Fruit fly (Drosophila melanogaster) whole organism, embryonic: Measurements from ENCODE around the gene CG17264.
A peak's percentile ranks its signal among the peaks of the same experiment; 100 is the strongest.

ENCODE experiments used
- CG10267 ChIP-seq: fragments of 200-800 bp; sonication (Bioruptor generic); optimal IDR thresholded peaks from 2 replicates; lab custom pipeline; 2018; ENCODE audit warnings: missing biosample characterization, mild to moderate bottlenecking, missing genetic modification characterization, moderate library complexity
- CG10959 ChIP-seq: fragments of 200-800 bp; sonication (Bioruptor generic); IDR thresholded peaks from 2 replicates; pipeline ENCODE4 v1.3.6; 2022; ENCODE audit warnings: missing biosample characterization, missing genetic modification characterization
- CG10979 ChIP-seq: fragments of 200-800 bp; sonication (Bioruptor generic); optimal IDR thresholded peaks from 2 replicates; lab custom pipeline; 2018; ENCODE audit warnings: missing biosample characterization, mild to moderate bottlenecking, missing genetic modification characterization, moderate library complexity
- CG12391 ChIP-seq: fragments of 200-800 bp; sonication (Bioruptor generic); optimal IDR thresholded peaks from 3 replicates; lab custom pipeline; 2018; ENCODE audit warnings: missing biosample characterization, mild to moderate bottlenecking, missing genetic modification characterization, moderate library complexity
- CG12769 ChIP-seq: fragments of 200-800 bp; sonication (Bioruptor generic); optimal IDR thresholded peaks from 2 replicates; lab custom pipeline; 2019; ENCODE audit warnings: missing biosample characterization, mild to moderate bottlenecking, missing genetic modification characterization, moderate library complexity
- CG13123 ChIP-seq: fragments of 200-800 bp; sonication (Bioruptor generic); optimal IDR thresholded peaks from 2 replicates; lab custom pipeline; 2016; ENCODE audit warnings: missing biosample characterization, missing genetic modification characterization
- CG14441 ChIP-seq: fragments of 200-800 bp; sonication (Bioruptor generic); IDR thresholded peaks from 2 replicates; pipeline ENCODE4 v1.3.6; 2022; ENCODE audit warnings: missing biosample characterization, missing genetic modification characterization
- CG14667 ChIP-seq: fragments of 200-800 bp; sonication (Bioruptor generic); IDR thresholded peaks from 2 replicates; pipeline ENCODE4 v1.3.6; 2022; ENCODE audit warnings: missing biosample characterization, missing genetic modification characterization
- CG15073 ChIP-seq: fragments of 200-800 bp; sonication (Bioruptor generic); optimal IDR thresholded peaks from 2 replicates; lab custom pipeline; 2016; ENCODE audit warnings: missing biosample characterization, missing genetic modification characterization
- CG1529 ChIP-seq: fragments of 200-800 bp; sonication (Bioruptor generic); optimal IDR thresholded peaks from 3 replicates; lab custom pipeline; 2018; ENCODE audit warnings: missing biosample characterization, missing genetic modification characterization
- CG1603 ChIP-seq: fragments of 200-800 bp; sonication (Bioruptor generic); optimal IDR thresholded peaks from 2 replicates; lab custom pipeline; 2019; ENCODE audit warnings: missing biosample characterization, mild to moderate bottlenecking, missing genetic modification characterization, moderate library complexity
- CG1647 ChIP-seq: fragments of 200-800 bp; sonication (Bioruptor generic); optimal IDR thresholded peaks from 3 replicates; lab custom pipeline; 2016; ENCODE audit warnings: missing biosample characterization, missing genetic modification characterization
- CG17328 ChIP-seq: fragments of 200-800 bp; sonication (Bioruptor generic); IDR thresholded peaks from 2 replicates; pipeline ENCODE4 v1.3.6; 2022; ENCODE audit warnings: missing biosample characterization, missing genetic modification characterization
- CG2116 ChIP-seq: fragments of 200-800 bp; sonication (Bioruptor generic); optimal IDR thresholded peaks from 3 replicates; lab custom pipeline; 2018; ENCODE audit warnings: missing biosample characterization, mild to moderate bottlenecking, missing genetic modification characterization
- CG31388 ChIP-seq: fragments of 200-800 bp; sonication (Bioruptor generic); optimal IDR thresholded peaks from 2 replicates; lab custom pipeline; 2016; ENCODE audit warnings: missing biosample characterization, missing genetic modification characterization
- CG32532 ChIP-seq: fragments of 200-800 bp; sonication (Bioruptor generic); IDR thresholded peaks from 2 replicates; pipeline ENCODE4 v1.3.6; 2022; ENCODE audit warnings: missing biosample characterization, missing genetic modification characterization
- CG4360 ChIP-seq: fragments of 200-800 bp; sonication (Bioruptor generic); IDR thresholded peaks from 2 replicates; pipeline ENCODE4 v1.3.6; 2022; ENCODE audit warnings: missing biosample characterization, missing genetic modification characterization
- CG43689 ChIP-seq: fragments of 200-800 bp; sonication (Bioruptor generic); IDR thresholded peaks from 2 replicates; pipeline ENCODE4 v1.3.6; 2022; ENCODE audit warnings: missing biosample characterization, missing genetic modification characterization
- CG4404 ChIP-seq: fragments of 200-800 bp; sonication (Bioruptor generic); IDR thresholded peaks from 2 replicates; pipeline ENCODE4 v1.3.6; 2022; ENCODE audit warnings: missing biosample characterization, missing genetic modification characterization
- CG6654 ChIP-seq: fragments of 200-800 bp; sonication (Bioruptor generic); optimal IDR thresholded peaks from 2 replicates; lab custom pipeline; 2017; ENCODE audit warnings: missing biosample characterization, mild to moderate bottlenecking, missing genetic modification characterization
- D ChIP-seq, 2 experiments: fragments of 200-800 bp in 1 of 2; fragments of >200 bp in 1 of 2; sonication (Bioruptor generic) in 1 of 2; optimal IDR thresholded peaks; 2 replicates in 1 of 2; 3 replicates in 1 of 2; lab custom pipeline; 2017; ENCODE audit warnings: mild to moderate bottlenecking in 1 of 2, missing biosample characterization in 1 of 2, missing genetic modification characterization in 1 of 2, missing genetic modification reagents in 1 of 2
- GATAe ChIP-seq: fragments of 200-800 bp; sonication (Bioruptor generic); conservative IDR thresholded peaks from 2 replicates; pipeline ENCODE4 v1.3.6; 2022; ENCODE audit warnings: missing biosample characterization, missing genetic modification characterization
- Hand ChIP-seq: fragments of 200-800 bp; sonication (Bioruptor generic); optimal IDR thresholded peaks from 2 replicates; lab custom pipeline; 2017; ENCODE audit warnings: mild to moderate bottlenecking, missing biosample characterization, missing genetic modification reagents, missing genetic modification characterization
- HmgZ ChIP-seq: fragments of 200-800 bp; sonication (Bioruptor generic); optimal IDR thresholded peaks from 2 replicates; lab custom pipeline; 2018; ENCODE audit warnings: missing biosample characterization, mild to moderate bottlenecking, missing genetic modification characterization
- Hmx ChIP-seq: fragments of 200-800 bp; sonication (Bioruptor generic); optimal IDR thresholded peaks from 2 replicates; lab custom pipeline; 2016; ENCODE audit warnings: missing biosample characterization, missing genetic modification characterization
- Lim3 ChIP-seq: fragments of 200-800 bp; sonication (Bioruptor generic); IDR thresholded peaks from 2 replicates; pipeline ENCODE4 v1.3.6; 2022; ENCODE audit warnings: missing biosample characterization, missing genetic modification characterization
- Pdp1 ChIP-seq, 2 experiments: fragments of 200-800 bp; sonication (Bioruptor generic); optimal IDR thresholded peaks; 3 replicates each; lab custom pipeline; 2016; ENCODE audit warnings: missing biosample characterization in 2 of 2, missing genetic modification characterization in 2 of 2, mild to moderate bottlenecking in 1 of 2, moderate library complexity in 1 of 2
- Poxn ChIP-seq: fragments of 200-800 bp; sonication (Bioruptor generic); IDR thresholded peaks from 2 replicates; pipeline ENCODE4 v1.3.6; 2022; ENCODE audit warnings: missing biosample characterization, missing genetic modification characterization
- Scr ChIP-seq: fragments of 200-800 bp; sonication (Bioruptor generic); IDR thresholded peaks from 2 replicates; pipeline ENCODE4 v1.3.6; 2022; ENCODE audit warnings: missing biosample characterization, missing genetic modification characterization; ENCODE audit not compliant: partially characterized antibody
- Side ChIP-seq: fragments of 200-800 bp; sonication (Bioruptor generic); optimal IDR thresholded peaks from 2 replicates; lab custom pipeline; 2016; ENCODE audit warnings: missing biosample characterization, missing genetic modification characterization
- Trl ChIP-seq, 3 experiments: fragments of >200 bp in 2 of 3; fragments of 200-800 bp in 1 of 3; sonication (Bioruptor generic) in 1 of 3; optimal IDR thresholded peaks; 2 replicates in 1 of 3; 3 replicates in 2 of 3; lab custom pipeline; 2016 to 2017; ENCODE audit warnings: missing biosample characterization in 1 of 3, missing genetic modification characterization in 1 of 3
- al ChIP-seq: fragments of 200-800 bp; sonication (Bioruptor generic); IDR thresholded peaks from 2 replicates; pipeline ENCODE4 v1.3.6; 2022; ENCODE audit warnings: missing biosample characterization, missing genetic modification characterization
- amos ChIP-seq: fragments of 200-800 bp; sonication (Bioruptor generic); IDR thresholded peaks from 2 replicates; pipeline ENCODE4 v1.3.6; 2022; ENCODE audit warnings: missing biosample characterization, missing genetic modification characterization; ENCODE audit not compliant: partially characterized antibody
- bsh ChIP-seq, 2 experiments: fragments of 200-800 bp; sonication (Bioruptor generic); optimal IDR thresholded peaks; 2 replicates each; lab custom pipeline; 2017 to 2018; ENCODE audit warnings: mild to moderate bottlenecking in 2 of 2, missing biosample characterization in 2 of 2, missing genetic modification characterization in 2 of 2, moderate library complexity in 1 of 2
- cg ChIP-seq: fragments of 200-800 bp; sonication (Bioruptor generic); optimal IDR thresholded peaks from 3 replicates; lab custom pipeline; 2019; ENCODE audit warnings: missing biosample characterization, mild to moderate bottlenecking, missing genetic modification characterization, moderate library complexity
- chif ChIP-seq, 2 experiments: fragments of 200-800 bp; sonication (Bioruptor generic); optimal IDR thresholded peaks; 3 replicates each; lab custom pipeline; 2016; ENCODE audit warnings: missing biosample characterization in 2 of 2, missing genetic modification characterization in 2 of 2
- dmrt99B ChIP-seq: fragments of 200-800 bp; sonication (Bioruptor generic); optimal IDR thresholded peaks from 2 replicates; lab custom pipeline; 2018; ENCODE audit warnings: missing biosample characterization, mild to moderate bottlenecking, missing genetic modification characterization, moderate library complexity
- en ChIP-seq: fragments of 200-800 bp; sonication (Bioruptor generic); optimal IDR thresholded peaks from 2 replicates; lab custom pipeline; 2016; ENCODE audit warnings: missing biosample characterization, missing genetic modification characterization
- fd3F ChIP-seq: fragments of 200-800 bp; sonication (Bioruptor generic); optimal IDR thresholded peaks from 2 replicates; lab custom pipeline; 2018; ENCODE audit warnings: missing biosample characterization, mild to moderate bottlenecking, missing genetic modification characterization, moderate library complexity
- ftz-f1 ChIP-seq: fragments of 200-800 bp; sonication (Bioruptor generic); optimal IDR thresholded peaks from 2 replicates; lab custom pipeline; 2016; ENCODE audit warnings: missing biosample characterization, missing genetic modification characterization
- gro ChIP-seq: fragments of 200-800 bp; sonication (Bioruptor generic); optimal IDR thresholded peaks from 2 replicates; lab custom pipeline; 2016; ENCODE audit warnings: missing biosample characterization, missing genetic modification characterization
- kah ChIP-seq: fragments of 200-800 bp; sonication (Bioruptor generic); optimal IDR thresholded peaks from 2 replicates; lab custom pipeline; 2018; ENCODE audit warnings: missing biosample characterization, mild to moderate bottlenecking, missing genetic modification characterization
- mirr ChIP-seq: fragments of 200-800 bp; sonication (Bioruptor generic); optimal IDR thresholded peaks from 3 replicates; lab custom pipeline; 2018; ENCODE audit warnings: missing biosample characterization, mild to moderate bottlenecking, missing genetic modification characterization
- sens ChIP-seq: fragments of 200-800 bp; sonication (Bioruptor generic); peaks from one replicate; lab custom pipeline; 2016; ENCODE audit warnings: missing biosample characterization, missing genetic modification characterization
- sug ChIP-seq: fragments of 200-800 bp; optimal IDR thresholded peaks from 2 replicates; lab custom pipeline; 2019; ENCODE audit warnings: missing biosample characterization, mild to moderate bottlenecking, missing genetic modification characterization, moderate library complexity
- tio ChIP-seq: fragments of 200-800 bp; sonication (Bioruptor generic); optimal IDR thresholded peaks from 2 replicates; lab custom pipeline; 2017; ENCODE audit warnings: missing biosample characterization, missing genetic modification characterization, inconsistent platforms
- unpg ChIP-seq: fragments of 200-800 bp; sonication (Bioruptor generic); optimal IDR thresholded peaks from 3 replicates; lab custom pipeline; 2018; ENCODE audit warnings: missing biosample characterization, mild to moderate bottlenecking, missing genetic modification characterization, moderate library complexity
- vfl ChIP-seq: fragments of 200-800 bp; sonication (Bioruptor generic); optimal IDR thresholded peaks from 2 replicates; lab custom pipeline; 2016; ENCODE audit warnings: missing biosample characterization, missing genetic modification characterization
- wdn ChIP-seq: fragments of 200-800 bp; sonication (Bioruptor generic); IDR thresholded peaks from 2 replicates; pipeline ENCODE4 v1.3.6; 2022; ENCODE audit warnings: missing biosample characterization, missing genetic modification characterization

The CG17264 gene

dm6 chr2L:2992664-2993174 lies 25.6 kb upstream of the CG17264 start, which contains the start of the genes okr and CG3558 (continued):
- TF ChIP-seq CG2116 (peak; percentile 85), unpg (GFP tag; lab: Kevin White, UChicago) (no peak), Side (no peak), CG32532 (GFP tag; lab: Robert Waterston, UW) (no peak; the same call in 1 of the 2 replicates), vfl (GFP tag; lab: Kevin White, UChicago) (no peak), sens (GFP tag; lab: Kevin White, UChicago) (peak; percentile 85), Hand (GFP tag; lab: Kevin White, UChicago) (no peak), Poxn (no peak), CG1647 (GFP tag; lab: Kevin White, UChicago) (peak; percentile 19), tio (GFP tag; lab: Kevin White, UChicago) (no peak), ftz-f1 (GFP tag; lab: Kevin White, UChicago) (no peak), en (GFP tag; lab: Kevin White, UChicago) (no peak), Trl (optimal IDR thresholded peaks at IDR 0.05; lab: Kevin White, UChicago) (no peak), Trl (GFP tag; optimal IDR thresholded peaks at IDR 0.05; lab: Kevin White, UChicago) (no peak), Pdp1 (GFP tag; optimal IDR thresholded peaks at IDR 0.05; lab: Kevin White, UChicago) (peak in 1 of 2 experiments; percentile 1), Scr (peak; percentile 87), Hmx (no peak), CG12769 (tag; lab: Kevin White, UChicago) (no peak), CG17328 (GFP tag; lab: Robert Waterston, UW) (no peak), CG1603 (tag; lab: Kevin White, UChicago) (peak; percentile 82)

dm6 chr2L:2993236-2993635 lies 25.1 kb upstream of the CG17264 start:
- TF ChIP-seq CG4360 (GFP tag; lab: Robert Waterston, UW) (peak; percentile 93), CG13123 (GFP tag; lab: Kevin White, UChicago) (no peak), CG43689 (GFP tag; lab: Robert Waterston, UW) (no peak), cg (GFP tag; lab: Kevin White, UChicago) (peak; percentile 82), CG15073 (GFP tag; lab: Kevin White, UChicago) (no peak), CG10959 (no peak), en (GFP tag; lab: Kevin White, UChicago) (no peak), CG12391 (no peak), HmgZ (tag; lab: Kevin White, UChicago) (peak; percentile 13), CG10979 (tag; lab: Kevin White, UChicago) (no peak), CG14441 (GFP tag; lab: Robert Waterston, UW) (no peak), wdn (GFP tag; lab: Robert Waterston, UW) (no peak), chif (GFP tag; optimal IDR thresholded peaks at IDR 0.05; lab: Kevin White, UChicago) (no peak), fd3F (GFP tag; lab: Kevin White, UChicago) (no peak), CG10267 (tag; lab: Kevin White, UChicago) (no peak), gro (GFP tag; lab: Kevin White, UChicago) (no peak), CG31388 (no peak), dmrt99B (no peak), CG1529 (no peak), al (GFP tag; lab: Robert Waterston, UW) (no peak), kah (GFP tag; lab: Kevin White, UChicago) (peak; percentile 36), sug (peak; percentile 13), CG14667 (no peak), amos (GFP tag; lab: Robert Waterston, UW) (no peak), D (optimal IDR thresholded peaks at IDR 0.05; lab: Kevin White, UChicago) (no peak), D (GFP tag; optimal IDR thresholded peaks at IDR 0.05; lab: Kevin White, UChicago) (no peak), CG6654 (GFP tag; lab: Kevin White, UChicago) (no peak), mirr (peak; percentile 41), GATAe (no peak), Lim3 (GFP tag; lab: Robert Waterston, UW) (no peak), CG4404 (GFP tag; lab: Robert Waterston, UW) (no peak), Hmx (no peak), bsh (GFP tag; optimal IDR thresholded peaks at IDR 0.05; lab: Kevin White, UChicago) (no peak), Trl (optimal IDR thresholded peaks at IDR 0.05; lab: Kevin White, UChicago) (peak in 1 of 2 experiments; percentile 24), Trl (GFP tag; optimal IDR thresholded peaks at IDR 0.05; lab: Kevin White, UChicago) (no peak)
